Worm (Caenorhabditis elegans) whole organism, L2 larva: Measurements from ENCODE around the gene Y39G8B.5.

ENCODE experiments used
- C34F6.9 ChIP-seq: fragments of 150-350 bp; optimal IDR thresholded peaks from 2 replicates; lab custom pipeline; 2014; ENCODE audit warnings: missing biosample characterization, missing genetic modification characterization
- F13H6.1 ChIP-seq: sonication (generic microtip); optimal IDR thresholded peaks from 2 replicates; lab custom pipeline; 2016; ENCODE audit warnings: missing genetic modification characterization, missing compliant biosample characterization
- R02D3.7 ChIP-seq: fragments of 150-350 bp; optimal IDR thresholded peaks from 2 replicates; lab custom pipeline; 2014; ENCODE audit warnings: missing biosample characterization, missing genetic modification characterization
- Y55F3AM.14 ChIP-seq: fragments of 200-800 bp; sonication (Bioruptor generic); optimal IDR thresholded peaks from 2 replicates; lab custom pipeline; 2018; ENCODE audit warnings: mild to moderate bottlenecking, missing genetic modification characterization, missing compliant biosample characterization
- ZK546.5 ChIP-seq: sonication (generic microtip); optimal IDR thresholded peaks from 2 replicates; lab custom pipeline; 2017; ENCODE audit warnings: missing biosample characterization, missing genetic modification characterization
- alr-1 ChIP-seq: fragments of 150-350 bp; optimal IDR thresholded peaks from 2 replicates; lab custom pipeline; 2014; ENCODE audit warnings: missing biosample characterization, missing genetic modification characterization
- aly-2 ChIP-seq: fragments of 150-350 bp; optimal IDR thresholded peaks from 2 replicates; lab custom pipeline; 2014; ENCODE audit warnings: missing biosample characterization, missing genetic modification characterization
- ama-1 ChIP-seq: fragments of 150-350 bp; optimal IDR thresholded peaks from 2 replicates; lab custom pipeline; 2018; ENCODE audit warnings: inconsistent platforms
- ceh-16 ChIP-seq: fragments of 150-350 bp; optimal IDR thresholded peaks from 2 replicates; lab custom pipeline; 2014; ENCODE audit warnings: missing biosample characterization, missing genetic modification characterization
- ceh-82 ChIP-seq: fragments of 150-350 bp; optimal IDR thresholded peaks from 2 replicates; lab custom pipeline; 2014; ENCODE audit warnings: missing biosample characterization, missing genetic modification characterization
- crh-2 ChIP-seq: sonication (generic microtip); optimal IDR thresholded peaks from 2 replicates; lab custom pipeline; 2017; ENCODE audit warnings: missing biosample characterization, missing genetic modification characterization
- dmd-4 ChIP-seq: sonication (generic microtip); optimal IDR thresholded peaks from 2 replicates; lab custom pipeline; 2017; ENCODE audit warnings: missing biosample characterization, missing genetic modification characterization
- egl-27 ChIP-seq: sonication (generic microtip); optimal IDR thresholded peaks from 3 replicates; lab custom pipeline; 2017; ENCODE audit warnings: missing biosample characterization, missing genetic modification reagents, missing genetic modification characterization
- elt-1 ChIP-seq: fragments of 150-350 bp; optimal IDR thresholded peaks from 2 replicates; lab custom pipeline; 2014; ENCODE audit warnings: missing biosample characterization, missing genetic modification characterization
- elt-3 ChIP-seq: sonication (generic microtip); optimal IDR thresholded peaks from 2 replicates; lab custom pipeline; 2017; ENCODE audit warnings: missing biosample characterization, missing genetic modification characterization
- fos-1 ChIP-seq: fragments of 150-350 bp; optimal IDR thresholded peaks from 2 replicates; lab custom pipeline; 2014; ENCODE audit warnings: missing biosample characterization, missing genetic modification characterization
- gmeb-1 ChIP-seq: fragments of 150-350 bp; optimal IDR thresholded peaks from 2 replicates; lab custom pipeline; 2014; ENCODE audit warnings: missing biosample characterization, missing genetic modification characterization
- lin-11 ChIP-seq: fragments of 150-350 bp; sonication (generic microtip); optimal IDR thresholded peaks from 2 replicates; lab custom pipeline; 2014; ENCODE audit warnings: missing biosample characterization, missing genetic modification characterization, inconsistent platforms, mixed read lengths
- lin-13 ChIP-seq: fragments of 150-350 bp; optimal IDR thresholded peaks from 2 replicates; lab custom pipeline; 2014; ENCODE audit warnings: missing biosample characterization, missing genetic modification reagents, missing genetic modification characterization
- lsy-2 ChIP-seq, 2 experiments: fragments of 150-350 bp in 1 of 2; sonication (generic microtip) in 1 of 2; optimal IDR thresholded peaks; 2 replicates each; lab custom pipeline; 2014 to 2017; ENCODE audit warnings: missing biosample characterization in 2 of 2, missing genetic modification characterization in 2 of 2
- mab-5 ChIP-seq: fragments of 150-350 bp; optimal IDR thresholded peaks from 2 replicates; lab custom pipeline; 2014; ENCODE audit warnings: missing biosample characterization, missing genetic modification characterization
- mbf-1 ChIP-seq: sonication (generic microtip); optimal IDR thresholded peaks from 2 replicates; lab custom pipeline; 2017; ENCODE audit warnings: missing biosample characterization, missing genetic modification characterization
- mdl-1 ChIP-seq, 2 experiments: fragments of 150-350 bp in 1 of 2; sonication (generic microtip) in 1 of 2; optimal IDR thresholded peaks; 2 replicates each; lab custom pipeline; 2017; ENCODE audit warnings: missing biosample characterization in 2 of 2, missing genetic modification characterization in 2 of 2
- nhr-10 ChIP-seq: sonication (generic microtip); optimal IDR thresholded peaks from 2 replicates; lab custom pipeline; 2017; ENCODE audit warnings: missing biosample characterization, missing genetic modification characterization
- nhr-12 ChIP-seq: fragments of 150-350 bp; optimal IDR thresholded peaks from 2 replicates; lab custom pipeline; 2014; ENCODE audit warnings: missing biosample characterization, missing genetic modification characterization
- nhr-21 ChIP-seq: fragments of 150-350 bp; optimal IDR thresholded peaks from 2 replicates; lab custom pipeline; 2014; ENCODE audit warnings: missing biosample characterization, missing genetic modification characterization
- nhr-23 ChIP-seq: fragments of 150-350 bp; optimal IDR thresholded peaks from 2 replicates; lab custom pipeline; 2014; ENCODE audit warnings: missing biosample characterization, missing genetic modification reagents, missing genetic modification characterization
- nhr-237 ChIP-seq: fragments of 150-350 bp; optimal IDR thresholded peaks from 2 replicates; lab custom pipeline; 2014; ENCODE audit warnings: missing biosample characterization, missing genetic modification characterization
- nhr-25 ChIP-seq: fragments of 150-350 bp; sonication (generic microtip); optimal IDR thresholded peaks from 3 replicates; lab custom pipeline; 2014; ENCODE audit warnings: missing biosample characterization, missing genetic modification characterization
- nhr-6 ChIP-seq: fragments of 150-350 bp; optimal IDR thresholded peaks from 2 replicates; lab custom pipeline; 2014; ENCODE audit warnings: missing biosample characterization, missing genetic modification characterization
- nhr-77 ChIP-seq: fragments of 150-350 bp; optimal IDR thresholded peaks from 2 replicates; lab custom pipeline; 2014; ENCODE audit warnings: missing biosample characterization, missing genetic modification characterization
- peb-1 ChIP-seq: fragments of 150-350 bp; optimal IDR thresholded peaks from 2 replicates; lab custom pipeline; 2014; ENCODE audit warnings: missing biosample characterization, missing genetic modification characterization
- sem-4 ChIP-seq: fragments of 150-350 bp; optimal IDR thresholded peaks from 2 replicates; lab custom pipeline; 2014; ENCODE audit warnings: missing biosample characterization, missing genetic modification reagents, missing genetic modification characterization
- skn-1 ChIP-seq: sonication (generic microtip); optimal IDR thresholded peaks from 2 replicates; lab custom pipeline; 2017; ENCODE audit warnings: missing biosample characterization, missing genetic modification characterization
- sma-3 ChIP-seq: sonication (generic microtip); optimal IDR thresholded peaks from 2 replicates; lab custom pipeline; 2016; ENCODE audit warnings: missing genetic modification reagents, missing genetic modification characterization, missing compliant biosample characterization
- sma-9 ChIP-seq, 2 experiments: fragments of 150-350 bp in 1 of 2; sonication (generic microtip) in 1 of 2; optimal IDR thresholded peaks; 2 replicates each; lab custom pipeline; 2014 to 2016; ENCODE audit warnings: missing genetic modification characterization in 2 of 2, mild to moderate bottlenecking in 1 of 2, missing biosample characterization in 1 of 2, missing compliant biosample characterization in 1 of 2, missing genetic modification reagents in 1 of 2, moderate library complexity in 1 of 2
- snpc-4 ChIP-seq: fragments of 150-350 bp; optimal IDR thresholded peaks from 2 replicates; lab custom pipeline; 2014; ENCODE audit warnings: missing biosample characterization, missing genetic modification characterization
- unc-39 ChIP-seq: fragments of 150-350 bp; optimal IDR thresholded peaks from 2 replicates; lab custom pipeline; 2014; ENCODE audit warnings: missing biosample characterization, missing genetic modification characterization
- unc-55 ChIP-seq: fragments of 150-350 bp; sonication (generic microtip); optimal IDR thresholded peaks from 3 replicates; lab custom pipeline; 2014; ENCODE audit warnings: missing biosample characterization, missing genetic modification reagents, missing genetic modification characterization
- unc-62 ChIP-seq: fragments of 150-350 bp; optimal IDR thresholded peaks from 2 replicates; lab custom pipeline; 2014; ENCODE audit warnings: missing biosample characterization, missing genetic modification reagents, missing genetic modification characterization
- zag-1 ChIP-seq: fragments of 150-350 bp; optimal IDR thresholded peaks from 2 replicates; lab custom pipeline; 2014; ENCODE audit warnings: missing biosample characterization, missing genetic modification characterization
- ztf-1 ChIP-seq: fragments of 200-800 bp; sonication (Bioruptor generic); conservative IDR thresholded peaks from 2 replicates; pipeline ENCODE4 v1.3.6; 2022; ENCODE audit warnings: missing genetic modification characterization, missing compliant biosample characterization
- ztf-11 ChIP-seq: sonication (generic microtip); optimal IDR thresholded peaks from 2 replicates; lab custom pipeline; 2017; ENCODE audit warnings: missing biosample characterization, missing genetic modification characterization

Y39G8B.5 gene

DNA sequence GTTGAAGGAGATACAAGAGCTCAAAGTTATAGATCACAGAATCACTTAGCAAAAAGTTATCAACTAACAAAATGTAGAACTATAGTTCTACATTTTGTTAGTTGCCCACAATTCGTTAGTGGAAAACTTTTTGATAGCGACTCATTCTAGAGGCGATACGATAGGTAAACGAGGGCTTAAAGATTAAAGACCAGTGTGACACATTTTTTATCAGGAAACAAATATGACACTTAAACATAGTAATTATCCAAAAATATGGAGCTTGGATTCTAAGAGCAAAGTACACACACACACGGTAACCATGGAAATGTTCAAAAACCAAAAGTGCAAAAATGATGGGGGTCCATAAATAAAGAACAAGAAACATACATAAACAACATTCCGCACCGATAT is 48.2 kb upstream of the Y39G8B.5 start:
- TF ChIP-seq ama-1 (lab: Kevin White, UChicago) (peak; percentile 37), sma-9 (GFP tag; optimal IDR thresholded peaks at IDR 0.05; lab: Kevin White, UChicago) (no peak), sma-9 (tag; optimal IDR thresholded peaks at IDR 0.05; lab: Kevin White, UChicago) (no peak), zag-1 (tag; lab: Kevin White, UChicago) (no peak)

DNA sequence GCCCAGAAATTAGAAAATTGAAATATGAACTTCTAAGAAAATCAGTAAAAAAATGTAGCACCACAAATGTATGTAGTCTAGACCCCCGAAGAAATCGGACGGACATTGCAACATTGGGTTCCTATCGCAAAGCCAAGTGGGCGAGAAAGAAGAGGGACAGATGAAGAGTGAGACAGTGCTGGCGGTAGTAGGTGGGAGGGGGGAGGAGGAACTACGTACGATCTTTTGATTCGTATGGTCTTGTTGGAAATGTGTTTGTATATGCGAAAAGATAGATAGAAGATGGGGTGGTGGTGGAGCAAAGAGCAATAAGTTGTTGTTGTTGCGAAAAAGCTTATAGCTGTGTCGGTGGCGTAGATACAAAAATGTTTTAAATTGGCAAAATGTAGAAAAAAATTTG is 46.7 kb upstream of the Y39G8B.5 start:
- no peak for TF ChIP-seq ceh-82
- TF ChIP-seq F13H6.1 (tag; lab: Kevin White, UChicago), result peak; percentile 0
- TF ChIP-seq fos-1 (tag; lab: Kevin White, UChicago), result peak; percentile 32
- peak; percentile 0 for TF ChIP-seq sma-3 (GFP tag; lab: Kevin White, UChicago)
- TF ChIP-seq ZK546.5 (tag; lab: Kevin White, UChicago), result no peak
- peak in 1 of 2 experiments; percentile 33 for TF ChIP-seq mdl-1 (tag; optimal IDR thresholded peaks at IDR 0.05; lab: Kevin White, UChicago)
- peak; percentile 37 for TF ChIP-seq sma-9 (GFP tag; optimal IDR thresholded peaks at IDR 0.05; lab: Kevin White, UChicago)
- TF ChIP-seq sma-9 (tag; optimal IDR thresholded peaks at IDR 0.05; lab: Kevin White, UChicago), result no peak
- TF ChIP-seq, all 48 proteins: peak for 5

- TF ChIP-seq crh-2 (tag; lab: Kevin White, UChicago) (peak; percentile 26), ceh-82 (no peak), C34F6.9 (tag; lab: Kevin White, UChicago) (peak; percentile 18)
Observed at ce11 chrII:14037484-14038303, 46.1 kb upstream of the Y39G8B.5 start.

DNA sequence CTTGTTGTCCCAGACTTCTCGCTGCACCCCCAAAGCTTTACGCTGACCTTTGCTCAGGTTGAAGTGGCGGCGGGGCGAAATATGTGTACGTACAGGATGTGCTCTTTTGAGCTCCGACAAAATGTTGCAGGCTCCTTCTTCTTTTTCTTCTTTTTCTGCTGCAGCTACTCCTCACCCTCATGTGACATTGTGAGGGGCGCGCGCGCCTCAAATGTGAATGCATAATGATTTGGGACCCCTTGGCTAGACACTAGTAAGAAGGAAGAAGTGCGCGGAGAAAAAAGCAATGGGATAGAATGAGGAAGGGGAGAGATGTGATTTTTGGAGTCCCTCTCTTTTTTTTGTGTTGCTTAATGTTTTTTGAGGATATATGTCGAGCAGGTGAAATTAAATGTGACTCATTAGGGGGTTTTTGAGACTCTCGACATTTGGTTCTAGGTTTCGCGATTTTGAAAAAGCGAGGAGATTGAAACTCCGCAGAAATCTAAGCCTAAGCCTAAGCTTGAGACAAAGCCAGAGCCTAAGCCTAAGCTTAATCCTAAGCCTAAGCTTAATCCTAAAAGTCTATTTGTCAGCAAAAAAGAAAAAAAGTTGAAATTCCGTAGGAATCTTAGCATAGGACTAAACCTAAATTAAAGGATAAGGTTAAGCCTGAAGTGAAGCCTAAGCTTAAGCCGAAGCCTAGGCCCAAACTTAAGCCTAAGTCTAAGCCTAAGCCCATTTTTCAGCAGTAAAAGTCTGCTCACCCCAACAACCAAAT is 45.3 kb upstream of the Y39G8B.5 start:
- TF ChIP-seq nhr-23 (tag; lab: Kevin White, UChicago) (no peak), crh-2 (tag; lab: Kevin White, UChicago) (peak; percentile 13), unc-62 (no peak), ceh-82 (no peak), zag-1 (tag; lab: Kevin White, UChicago) (peak; percentile 28), elt-3 (tag; lab: Kevin White, UChicago) (no peak), R02D3.7 (no peak), egl-27 (no peak), sem-4 (peak; percentile 43), nhr-77 (tag; lab: Kevin White, UChicago) (no peak), snpc-4 (tag; lab: Kevin White, UChicago) (no peak), nhr-6 (no peak), elt-1 (tag; lab: Kevin White, UChicago) (no peak), fos-1 (tag; lab: Kevin White, UChicago) (no peak), nhr-237 (tag; lab: Kevin White, UChicago) (no peak), nhr-25 (tag; lab: Kevin White, UChicago) (no peak), alr-1 (tag; lab: Kevin White, UChicago) (no peak), mdl-1 (tag; optimal IDR thresholded peaks at IDR 0.05; lab: Kevin White, UChicago) (peak; percentile 38 to 67), dmd-4 (tag; lab: Kevin White, UChicago) (no peak), lin-13 (no peak), lsy-2 (tag; optimal IDR thresholded peaks at IDR 0.05; lab: Kevin White, UChicago) (peak in 1 of 2 experiments; percentile 49), ZK546.5 (tag; lab: Kevin White, UChicago) (no peak), Y55F3AM.14 (GFP tag; lab: Kevin White, UChicago) (peak; percentile 7), nhr-10 (tag; lab: Kevin White, UChicago) (no peak), F13H6.1 (tag; lab: Kevin White, UChicago) (peak; percentile 42), gmeb-1 (tag; lab: Kevin White, UChicago) (no peak), skn-1 (tag; lab: Kevin White, UChicago) (no peak), nhr-21 (tag; lab: Kevin White, UChicago) (no peak), sma-9 (GFP tag; optimal IDR thresholded peaks at IDR 0.05; lab: Kevin White, UChicago) (peak; percentile 47), sma-9 (tag; optimal IDR thresholded peaks at IDR 0.05; lab: Kevin White, UChicago) (no peak), ztf-11 (tag; lab: Kevin White, UChicago) (no peak), peb-1 (no peak), mab-5 (tag; lab: Kevin White, UChicago) (no peak), ceh-16 (tag; lab: Kevin White, UChicago) (no peak), unc-55 (GFP tag; lab: Kevin White, UChicago) (no peak), lin-11 (tag; lab: Kevin White, UChicago) (peak; percentile 4), unc-39 (tag; lab: Kevin White, UChicago) (no peak), aly-2 (tag; lab: Kevin White, UChicago) (no peak), mbf-1 (tag; lab: Kevin White, UChicago) (no peak), ztf-1 (GFP tag; lab: Robert Waterston, UW) (no peak), ama-1 (lab: Kevin White, UChicago) (no peak), nhr-12 (no peak)
